Fruit fly (Drosophila melanogaster) whole organism, embryonic: ENCODE data around the gene CG10651.

Source experiments
- Ada2b ChIP-seq: fragments of 200-800 bp; sonication (Bioruptor generic); IDR thresholded peaks from 2 replicates; pipeline ENCODE4 v1.3.6; 2022; ENCODE audit warnings: missing biosample characterization, missing genetic modification characterization
- CG11560 ChIP-seq: fragments of 200-800 bp; sonication (Bioruptor generic); IDR thresholded peaks from 3 replicates; pipeline ENCODE4 v1.3.6; 2022; ENCODE audit warnings: missing biosample characterization, missing genetic modification characterization
- CG12104 ChIP-seq: fragments of 200-800 bp; sonication (Bioruptor generic); optimal IDR thresholded peaks from 3 replicates; lab custom pipeline; 2016; ENCODE audit warnings: missing biosample characterization, missing genetic modification characterization
- CG12236 ChIP-seq: fragments of 200-800 bp; sonication (Bioruptor generic); optimal IDR thresholded peaks from 2 replicates; lab custom pipeline; 2016; ENCODE audit warnings: missing biosample characterization, missing genetic modification characterization
- CG12299 ChIP-seq: fragments of 200-800 bp; sonication (Bioruptor generic); optimal IDR thresholded peaks from 2 replicates; lab custom pipeline; 2018; ENCODE audit warnings: missing biosample characterization, mild to moderate bottlenecking, missing genetic modification characterization
- CG14441 ChIP-seq: fragments of 200-800 bp; sonication (Bioruptor generic); IDR thresholded peaks from 2 replicates; pipeline ENCODE4 v1.3.6; 2022; ENCODE audit warnings: missing biosample characterization, missing genetic modification characterization
- CG15514 ChIP-seq: fragments of 200-800 bp; sonication (Bioruptor generic); optimal IDR thresholded peaks from 3 replicates; lab custom pipeline; 2017; ENCODE audit warnings: missing biosample characterization, missing genetic modification characterization, mild to moderate bottlenecking, moderate library complexity, missing genetic modification reagents
- CG17359 ChIP-seq: fragments of 200-800 bp; sonication (Bioruptor generic); optimal IDR thresholded peaks from 3 replicates; lab custom pipeline; 2018; ENCODE audit warnings: missing biosample characterization, mild to moderate bottlenecking, missing genetic modification characterization, moderate library complexity
- CG17912 ChIP-seq: fragments of 200-800 bp; sonication (Bioruptor generic); optimal IDR thresholded peaks from 2 replicates; lab custom pipeline; 2018; ENCODE audit warnings: missing biosample characterization, mild to moderate bottlenecking, missing genetic modification characterization
- CG18476 ChIP-seq: fragments of 200-800 bp; sonication (Bioruptor generic); optimal IDR thresholded peaks from 2 replicates; lab custom pipeline; 2016; ENCODE audit warnings: missing biosample characterization, mild to moderate bottlenecking, missing genetic modification characterization
- CG32532 ChIP-seq: fragments of 200-800 bp; sonication (Bioruptor generic); IDR thresholded peaks from 2 replicates; pipeline ENCODE4 v1.3.6; 2022; ENCODE audit warnings: missing biosample characterization, missing genetic modification characterization
- CG33213 ChIP-seq: fragments of 200-800 bp; sonication (Bioruptor generic); optimal IDR thresholded peaks from 3 replicates; lab custom pipeline; 2016; ENCODE audit warnings: missing biosample characterization, missing genetic modification characterization
- CG3726 ChIP-seq: fragments of 200-800 bp; sonication (Bioruptor generic); IDR thresholded peaks from 3 replicates; pipeline ENCODE4, ENCODE4 v1.3.6; 2022; ENCODE audit warnings: missing biosample characterization, missing genetic modification characterization
- CG42726 ChIP-seq: fragments of 200-800 bp; sonication (Bioruptor generic); IDR thresholded peaks from 2 replicates; pipeline ENCODE4 v1.3.6; 2022; ENCODE audit warnings: missing biosample characterization, missing genetic modification characterization; ENCODE audit not compliant: partially characterized antibody
- CG4404 ChIP-seq: fragments of 200-800 bp; sonication (Bioruptor generic); IDR thresholded peaks from 2 replicates; pipeline ENCODE4 v1.3.6; 2022; ENCODE audit warnings: missing biosample characterization, missing genetic modification characterization
- CG4820 ChIP-seq: fragments of 200-800 bp; sonication (Bioruptor generic); optimal IDR thresholded peaks from 3 replicates; lab custom pipeline; 2016; ENCODE audit warnings: missing biosample characterization, missing genetic modification characterization
- CG6272 ChIP-seq: fragments of 200-800 bp; sonication (Bioruptor generic); IDR thresholded peaks from 2 replicates; pipeline ENCODE4 v1.3.6; 2022; ENCODE audit warnings: missing biosample characterization, missing genetic modification characterization
- CG6683 ChIP-seq: fragments of 200-800 bp; sonication (Bioruptor generic); optimal IDR thresholded peaks from 2 replicates; lab custom pipeline; 2017; ENCODE audit warnings: missing biosample characterization, mild to moderate bottlenecking, missing genetic modification characterization, missing genetic modification reagents
- CG6791 ChIP-seq: fragments of 200-800 bp; sonication (Bioruptor generic); IDR thresholded peaks from 3 replicates; pipeline ENCODE4 v1.3.6; 2022; ENCODE audit warnings: missing biosample characterization, missing genetic modification characterization; ENCODE audit not compliant: partially characterized antibody
- CG7786 ChIP-seq: fragments of 200-800 bp; sonication (Bioruptor generic); optimal IDR thresholded peaks from 2 replicates; lab custom pipeline; 2016; ENCODE audit warnings: missing biosample characterization, missing genetic modification characterization
- CG9817 ChIP-seq: fragments of 200-800 bp; sonication (Bioruptor generic); optimal IDR thresholded peaks from 2 replicates; lab custom pipeline; 2018; ENCODE audit warnings: missing biosample characterization, mild to moderate bottlenecking, missing genetic modification characterization, moderate library complexity
- Gsc ChIP-seq: fragments of 200-800 bp; sonication (Bioruptor generic); IDR thresholded peaks from 2 replicates; pipeline ENCODE4 v1.3.6; 2022; ENCODE audit warnings: missing biosample characterization, missing genetic modification characterization
- Hmx ChIP-seq: fragments of 200-800 bp; sonication (Bioruptor generic); optimal IDR thresholded peaks from 2 replicates; lab custom pipeline; 2016; ENCODE audit warnings: missing biosample characterization, missing genetic modification characterization
- Kr ChIP-seq: fragments of 200-800 bp; sonication (Bioruptor generic); optimal IDR thresholded peaks from 2 replicates; lab custom pipeline; 2017; ENCODE audit warnings: missing biosample characterization, mild to moderate bottlenecking, missing genetic modification characterization
- Lpt ChIP-seq: fragments of >200 bp; optimal IDR thresholded peaks from 2 replicates; lab custom pipeline; 2018; ENCODE audit warnings: missing biosample characterization, missing genetic modification characterization
- Meics ChIP-seq: fragments of 200-800 bp; sonication (Bioruptor generic); optimal IDR thresholded peaks from 2 replicates; lab custom pipeline; 2017; ENCODE audit warnings: missing biosample characterization, mild to moderate bottlenecking, missing genetic modification characterization
- Mes4 ChIP-seq: fragments of 200-800 bp; sonication (Bioruptor generic); optimal IDR thresholded peaks from 2 replicates; lab custom pipeline; 2016; ENCODE audit warnings: missing biosample characterization, missing genetic modification characterization
- Nf-YA ChIP-seq: fragments of 200-800 bp; sonication (Bioruptor generic); IDR thresholded peaks from 2 replicates; pipeline ENCODE4 v1.3.6; 2022; ENCODE audit warnings: missing biosample characterization, missing genetic modification characterization
- Rfx ChIP-seq: fragments of 200-800 bp; sonication (Bioruptor generic); IDR thresholded peaks from 2 replicates; pipeline ENCODE4 v1.3.6; 2022; ENCODE audit warnings: missing biosample characterization, missing genetic modification characterization
- Sry-β ChIP-seq: fragments of 200-800 bp; sonication (Bioruptor generic); optimal IDR thresholded peaks from 2 replicates; lab custom pipeline; 2018; ENCODE audit warnings: missing biosample characterization, mild to moderate bottlenecking, missing genetic modification characterization, moderate library complexity
- Trl ChIP-seq, 3 experiments: fragments of >200 bp in 2 of 3; fragments of 200-800 bp in 1 of 3; sonication (Bioruptor generic) in 1 of 3; optimal IDR thresholded peaks; 2 replicates in 1 of 3; 3 replicates in 2 of 3; lab custom pipeline; 2016 to 2017; ENCODE audit warnings: missing biosample characterization in 1 of 3, missing genetic modification characterization in 1 of 3
- bowl ChIP-seq: fragments of 200-800 bp; sonication (Bioruptor generic); IDR thresholded peaks from 2 replicates; pipeline ENCODE4 v1.3.6; 2022; ENCODE audit warnings: missing biosample characterization, missing genetic modification characterization
- bsh ChIP-seq, 2 experiments: fragments of 200-800 bp; sonication (Bioruptor generic); optimal IDR thresholded peaks; 2 replicates each; lab custom pipeline; 2017 to 2018; ENCODE audit warnings: mild to moderate bottlenecking in 2 of 2, missing biosample characterization in 2 of 2, missing genetic modification characterization in 2 of 2, moderate library complexity in 1 of 2
- btn ChIP-seq: fragments of 200-800 bp; sonication (Bioruptor generic); optimal IDR thresholded peaks from 2 replicates; lab custom pipeline; 2016; ENCODE audit warnings: missing biosample characterization, missing genetic modification characterization
- ewg ChIP-seq: fragments of 200-800 bp; sonication (Bioruptor generic); optimal IDR thresholded peaks from 3 replicates; lab custom pipeline; 2017; ENCODE audit warnings: mild to moderate bottlenecking, missing biosample characterization, missing genetic modification reagents, missing genetic modification characterization
- eyg ChIP-seq: fragments of 200-800 bp; sonication (Bioruptor generic); optimal IDR thresholded peaks from 3 replicates; lab custom pipeline; 2016; ENCODE audit warnings: missing biosample characterization, missing genetic modification characterization
- fu2 ChIP-seq: fragments of 200-800 bp; sonication (Bioruptor generic); optimal IDR thresholded peaks from 2 replicates; lab custom pipeline; 2016; ENCODE audit warnings: missing biosample characterization, missing genetic modification characterization
- gfzf ChIP-seq: fragments of 200-800 bp; sonication (Bioruptor generic); optimal IDR thresholded peaks from 2 replicates; lab custom pipeline; 2016; ENCODE audit warnings: missing biosample characterization, mild to moderate bottlenecking, missing genetic modification characterization, moderate library complexity
- gt ChIP-seq: fragments of 200-800 bp; sonication (Bioruptor generic); IDR thresholded peaks from 2 replicates; pipeline ENCODE4 v1.3.6; 2022; ENCODE audit warnings: missing biosample characterization, missing genetic modification characterization
- ham ChIP-seq: fragments of 200-800 bp; sonication (Bioruptor generic); IDR thresholded peaks from 2 replicates; pipeline ENCODE4 v1.3.6; 2022; ENCODE audit warnings: missing biosample characterization, missing genetic modification characterization
- hkb ChIP-seq, 2 experiments: fragments of 200-800 bp in 1 of 2; fragments of >200 bp in 1 of 2; sonication (Bioruptor generic) in 1 of 2; IDR thresholded peaks in 1 of 2; optimal IDR thresholded peaks in 1 of 2; 2 replicates each; pipeline versions ENCODE4 v1.3.6 to Lab custom; 2017 to 2022; ENCODE audit warnings: missing biosample characterization in 1 of 2, missing genetic modification characterization in 1 of 2
- ken ChIP-seq: fragments of 200-800 bp; sonication (Bioruptor generic); IDR thresholded peaks from 3 replicates; pipeline ENCODE4 v1.3.6; 2022; ENCODE audit warnings: missing biosample characterization, missing genetic modification characterization
- lbe ChIP-seq: fragments of 200-800 bp; sonication (Bioruptor generic); optimal IDR thresholded peaks from 2 replicates; lab custom pipeline; 2016; ENCODE audit warnings: missing biosample characterization, mild to moderate bottlenecking, missing genetic modification characterization
- lilli ChIP-seq: fragments of 200-800 bp; sonication (Bioruptor generic); optimal IDR thresholded peaks from 3 replicates; lab custom pipeline; 2016; ENCODE audit warnings: missing biosample characterization, missing genetic modification characterization
- peb ChIP-seq: fragments of 200-800 bp; sonication (Bioruptor generic); IDR thresholded peaks from 2 replicates; pipeline ENCODE4 v1.3.6; 2022; ENCODE audit warnings: missing biosample characterization, missing genetic modification characterization
- pfk ChIP-seq: fragments of 200-800 bp; sonication (Bioruptor generic); optimal IDR thresholded peaks from 2 replicates; lab custom pipeline; 2018; ENCODE audit warnings: missing biosample characterization, mild to moderate bottlenecking, missing genetic modification characterization, moderate library complexity
- slbo ChIP-seq: fragments of 200-800 bp; sonication (Bioruptor generic); IDR thresholded peaks from 2 replicates; pipeline ENCODE4 v1.3.6; 2022; ENCODE audit warnings: missing biosample characterization, missing genetic modification characterization
- trh ChIP-seq: fragments of 200-800 bp; sonication (Bioruptor generic); optimal IDR thresholded peaks from 2 replicates; lab custom pipeline; 2016; ENCODE audit warnings: missing biosample characterization, missing genetic modification characterization
- vvl ChIP-seq: fragments of 200-800 bp; sonication (Bioruptor generic); IDR thresholded peaks from 2 replicates; pipeline ENCODE4 v1.3.6; 2022; ENCODE audit warnings: missing biosample characterization, missing genetic modification characterization

CG10651 gene

DNA sequence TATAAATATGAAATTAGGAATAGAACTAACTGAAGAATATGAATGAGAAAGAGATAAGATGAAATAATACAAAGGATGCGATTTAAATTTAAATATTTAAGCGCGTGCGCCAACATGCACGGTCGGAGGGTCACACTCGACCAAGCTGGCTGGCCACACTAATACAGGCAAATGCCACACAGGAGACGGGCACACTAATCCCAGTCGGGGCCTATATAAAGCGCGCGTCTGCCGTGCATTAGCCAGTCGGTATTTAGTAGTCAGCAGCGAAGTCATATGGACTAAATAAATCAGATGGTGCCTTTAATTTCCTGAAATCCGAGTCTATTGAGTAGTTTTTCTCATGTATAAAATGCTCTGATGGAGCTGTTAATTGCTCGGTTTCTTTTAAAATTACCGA lies 13.6 kb upstream of the CG10651 start (continued):
- TF ChIP-seq Lpt (GFP tag; lab: Kevin White, UChicago) (no peak), Rfx (peak; percentile 70), eyg (GFP tag; lab: Kevin White, UChicago) (no peak), Nf-YA (GFP tag; lab: Robert Waterston, UW) (no peak), CG6791 (GFP tag; lab: Robert Waterston, UW) (peak; percentile 79), CG12236 (no peak), CG18476 (GFP tag; lab: Kevin White, UChicago) (no peak), Sry-β (GFP tag; lab: Kevin White, UChicago) (no peak), Hmx (GFP tag; lab: Kevin White, UChicago) (no peak), bowl (GFP tag; lab: Robert Waterston, UW) (no peak), vvl (peak; percentile 65), Meics (no peak), CG6683 (GFP tag; lab: Kevin White, UChicago) (no peak), fu2 (GFP tag; lab: Kevin White, UChicago) (no peak), bsh (GFP tag; optimal IDR thresholded peaks at IDR 0.05; lab: Kevin White, UChicago) (no peak), CG7786 (GFP tag; lab: Kevin White, UChicago) (no peak), ewg (GFP tag; lab: Kevin White, UChicago) (peak; percentile 86), CG42726 (GFP tag; lab: Robert Waterston, UW) (peak; percentile 66; the same call in 1 of the 2 replicates), CG17359 (tag; lab: Kevin White, UChicago) (no peak), CG12299 (no peak), CG6272 (GFP tag; lab: Robert Waterston, UW) (peak; percentile 53), CG14441 (GFP tag; lab: Robert Waterston, UW) (no peak), lbe (GFP tag; lab: Kevin White, UChicago) (no peak), ham (GFP tag; lab: Robert Waterston, UW) (0 out of 2 replicates have a peak, but pooled peaks have one; percentile 8), Ada2b (GFP tag; lab: Robert Waterston, UW) (no peak), CG11560 (tag; lab: Robert Waterston, UW) (no peak), CG33213 (GFP tag; lab: Kevin White, UChicago) (peak; percentile 97), Mes4 (no peak), trh (GFP tag; lab: Kevin White, UChicago) (no peak), gfzf (GFP tag; lab: Kevin White, UChicago) (peak; percentile 89), CG17912 (no peak), CG15514 (GFP tag; lab: Kevin White, UChicago) (peak; percentile 54), CG9817 (no peak), Gsc (GFP tag; lab: Robert Waterston, UW) (no peak), CG4404 (no peak), gt (no peak), CG3726 (GFP tag; lab: Robert Waterston, UW) (no peak), CG12104 (GFP tag; lab: Kevin White, UChicago) (no peak), slbo (GFP tag; lab: Robert Waterston, UW) (peak; percentile 47; the same call in 1 of the 2 replicates), hkb (optimal IDR thresholded peaks at IDR 0.05; lab: Kevin White, UChicago) (no peak), hkb (GFP tag; IDR thresholded peaks at IDR 0.05; lab: Robert Waterston, UW) (no peak), ken (GFP tag; lab: Robert Waterston, UW) (no peak), btn (GFP tag; lab: Kevin White, UChicago) (no peak), Kr (GFP tag; lab: Kevin White, UChicago) (no peak), CG4820 (no peak), Trl (optimal IDR thresholded peaks at IDR 0.05; lab: Kevin White, UChicago) (no peak), Trl (GFP tag; optimal IDR thresholded peaks at IDR 0.05; lab: Kevin White, UChicago) (no peak), lilli (GFP tag; lab: Kevin White, UChicago) (no peak), peb (GFP tag; lab: Robert Waterston, UW) (no peak), CG32532 (GFP tag; lab: Robert Waterston, UW) (peak; percentile 39; the same call in 1 of the 2 replicates), pfk (GFP tag; lab: Kevin White, UChicago) (no peak)
